Fruit fly (Drosophila melanogaster) whole organism: Measurements from ENCODE around the gene CG31213.
A peak's percentile ranks its signal among the peaks of the same experiment; 100 is the strongest.

Experiments used
- CG8478 ChIP-seq: fragments of >200 bp; optimal IDR thresholded peaks from 2 replicates; lab custom pipeline; 2018; ENCODE audit warnings: inconsistent platforms
- Dll ChIP-seq: fragments of >200 bp; optimal IDR thresholded peaks from 2 replicates; lab custom pipeline; 2017
- EcR ChIP-seq, 2 experiments: fragments of >200 bp; optimal IDR thresholded peaks; 2 replicates each; lab custom pipeline; 2017; ENCODE audit warnings: missing biosample characterization in 2 of 2, missing genetic modification characterization in 2 of 2, missing genetic modification reagents in 2 of 2
- pan ChIP-seq: fragments of >200 bp; optimal IDR thresholded peaks from 2 replicates; lab custom pipeline; 2017
- psq ChIP-seq: fragments of >200 bp; optimal IDR thresholded peaks from 2 replicates; lab custom pipeline; 2017
- usp ChIP-seq: fragments of >200 bp; optimal IDR thresholded peaks from 2 replicates; lab custom pipeline; 2017; ENCODE audit warnings: missing biosample characterization, missing genetic modification characterization, mixed read lengths

CG31213 gene

DNA sequence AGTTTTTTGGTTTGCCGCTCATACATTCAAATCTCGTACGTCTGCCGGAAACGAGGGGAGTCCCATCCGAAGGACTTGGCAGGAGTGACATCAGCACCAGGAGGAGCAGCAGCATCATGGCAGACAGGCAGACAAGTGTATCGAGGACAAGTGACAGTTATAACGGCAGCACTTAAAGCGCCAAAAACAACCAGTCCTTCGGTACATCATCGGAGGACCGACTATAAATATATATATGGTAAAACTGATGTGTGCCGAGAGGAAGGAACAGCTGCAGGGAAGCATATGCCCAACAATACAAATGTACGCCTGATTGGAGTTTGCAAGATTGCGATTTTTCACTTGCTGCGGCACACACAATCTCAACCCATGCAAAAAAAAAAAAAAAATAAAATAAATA lies 4.0 kb upstream of the CG31213 start:
- TF ChIP-seq Dll (lab: Kevin White, UChicago) = no peak
- no peak for TF ChIP-seq psq (lab: Kevin White, UChicago)
- TF ChIP-seq usp (GFP tag; lab: Kevin White, UChicago) = no peak
- no peak for TF ChIP-seq pan (lab: Kevin White, UChicago)
- no peak for TF ChIP-seq CG8478 (lab: Kevin White, UChicago)
- no peak for TF ChIP-seq EcR (GFP tag; optimal IDR thresholded peaks at IDR 0.05; lab: Kevin White, UChicago)

DNA sequence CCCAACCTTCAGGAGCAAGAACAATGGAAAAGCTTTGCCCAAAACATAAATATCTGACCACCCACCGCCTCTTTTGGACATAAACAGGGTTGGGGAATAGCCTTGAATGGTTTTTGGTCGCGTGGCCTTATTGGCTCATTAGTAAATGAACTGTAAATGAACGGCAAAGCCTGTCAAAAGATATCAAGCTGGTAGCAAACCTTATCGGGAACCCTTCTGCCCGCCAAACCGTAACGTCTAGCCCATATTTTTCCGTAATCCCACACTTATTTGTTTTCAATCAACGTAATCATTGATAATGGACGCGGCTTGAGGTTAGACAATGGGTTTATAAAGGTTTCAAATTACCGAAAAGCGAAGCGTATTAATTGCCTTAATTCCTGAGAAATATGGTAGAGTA lies 12.7 kb downstream of the CG31213 start:
- TF ChIP-seq EcR (GFP tag; optimal IDR thresholded peaks at IDR 0.05; lab: Kevin White, UChicago) (no peak), usp (GFP tag; lab: Kevin White, UChicago) (no peak), Dll (lab: Kevin White, UChicago) (no peak), pan (lab: Kevin White, UChicago) (no peak), psq (lab: Kevin White, UChicago) (no peak)

DNA sequence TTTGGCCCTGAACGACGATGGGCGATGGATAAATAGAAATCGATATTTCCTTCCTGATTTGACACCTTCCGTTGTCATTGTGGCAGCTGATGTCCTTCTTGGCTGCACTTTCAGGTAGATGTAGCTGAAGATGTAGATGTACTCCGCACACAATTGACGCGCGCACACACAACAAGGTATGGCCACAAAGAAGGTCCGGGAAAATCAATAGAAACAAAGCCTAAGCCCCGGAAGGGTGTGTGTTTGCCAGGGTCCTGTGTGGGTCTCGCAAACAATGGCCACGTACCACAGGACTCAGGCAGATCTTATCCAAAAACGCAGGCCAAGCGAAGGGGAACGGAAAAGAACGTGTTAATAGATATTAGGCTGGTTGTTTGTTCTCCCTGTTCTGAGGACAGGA lies 22.7 kb downstream of the CG31213 start:
- TF ChIP-seq Dll (lab: Kevin White, UChicago) (no peak), EcR (GFP tag; optimal IDR thresholded peaks at IDR 0.05; lab: Kevin White, UChicago) (no peak), usp (GFP tag; lab: Kevin White, UChicago) (no peak), pan (lab: Kevin White, UChicago) (no peak), CG8478 (lab: Kevin White, UChicago) (no peak), psq (lab: Kevin White, UChicago) (no peak)

DNA sequence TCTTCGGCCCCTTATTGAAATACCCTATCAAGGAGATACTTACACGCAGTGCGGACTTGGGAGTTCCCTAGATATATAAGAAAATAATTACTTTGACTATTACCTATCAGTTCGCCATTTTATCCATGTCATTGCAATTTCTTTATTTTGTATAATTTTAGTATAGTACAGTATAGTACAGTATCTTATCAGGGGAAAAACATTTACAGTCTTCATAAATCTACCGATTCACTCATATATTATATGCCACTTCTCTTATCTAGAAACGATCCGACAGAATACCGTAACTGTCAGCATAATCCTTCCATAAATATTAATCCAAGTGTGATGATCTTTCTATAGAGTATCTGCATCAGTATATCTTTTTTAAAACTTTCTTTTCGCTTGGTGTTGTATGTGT lies 23.7 kb downstream of the CG31213 start:
- TF ChIP-seq usp (GFP tag; lab: Kevin White, UChicago) (no peak), psq (lab: Kevin White, UChicago) (no peak), Dll (lab: Kevin White, UChicago) (no peak), EcR (GFP tag; optimal IDR thresholded peaks at IDR 0.05; lab: Kevin White, UChicago) (no peak), pan (lab: Kevin White, UChicago) (no peak), CG8478 (lab: Kevin White, UChicago) (no peak)

DNA sequence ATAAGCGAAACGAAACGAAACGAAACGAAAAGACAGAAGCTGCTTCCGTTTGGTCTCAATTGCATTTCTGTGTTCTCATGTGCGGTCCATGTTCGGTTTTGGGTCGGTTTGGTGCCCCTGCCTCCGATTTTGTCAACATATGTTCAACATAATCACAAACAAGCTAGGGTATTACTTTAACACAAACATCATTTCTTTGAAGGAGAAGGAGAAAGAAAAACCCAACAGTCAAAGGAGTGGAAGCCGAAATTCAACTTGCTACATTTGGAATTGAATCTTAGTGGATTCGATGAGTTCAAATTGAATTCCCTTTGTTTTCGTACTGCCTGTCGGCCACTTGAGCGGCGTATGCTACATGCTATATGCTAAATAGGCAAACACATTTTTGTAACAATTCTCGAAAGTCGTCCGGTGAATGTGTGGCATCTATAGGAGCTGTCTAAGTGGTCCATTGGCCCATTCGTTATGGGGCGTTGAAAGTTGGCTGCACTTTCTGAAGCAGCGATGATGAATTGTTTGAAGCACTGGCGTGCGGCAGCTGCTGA lies 24.9 kb downstream of the CG31213 start:
- TF ChIP-seq psq (lab: Kevin White, UChicago) (no peak), usp (GFP tag; lab: Kevin White, UChicago) (no peak), EcR (GFP tag; optimal IDR thresholded peaks at IDR 0.05; lab: Kevin White, UChicago) (no peak), Dll (lab: Kevin White, UChicago) (no peak), CG8478 (lab: Kevin White, UChicago) (no peak), pan (lab: Kevin White, UChicago) (no peak)

DNA sequence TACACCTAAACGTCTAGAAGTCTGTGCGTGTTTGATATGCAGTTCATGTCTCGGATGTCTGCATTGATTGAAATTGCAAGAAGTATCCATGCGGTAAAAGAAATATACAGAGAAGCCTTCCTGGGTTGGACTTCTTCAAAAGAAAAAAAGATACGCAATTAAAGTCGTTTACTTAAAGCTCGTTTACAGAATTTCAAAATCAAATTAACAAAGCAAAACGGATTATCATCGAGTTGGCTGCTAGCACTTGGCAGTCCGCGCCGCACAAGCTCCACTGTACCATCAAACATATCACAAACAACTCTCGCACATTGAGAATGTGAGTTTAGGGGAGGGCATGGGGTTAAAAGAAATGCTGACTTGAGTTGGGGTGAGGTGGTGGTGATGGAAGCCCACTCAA lies 25.7 kb downstream of the CG31213 start:
- no peak for TF ChIP-seq EcR (GFP tag; optimal IDR thresholded peaks at IDR 0.05; lab: Kevin White, UChicago)
- no peak for TF ChIP-seq Dll (lab: Kevin White, UChicago)
- no peak for TF ChIP-seq usp (GFP tag; lab: Kevin White, UChicago)
- TF ChIP-seq psq (lab: Kevin White, UChicago) = no peak
- no peak for TF ChIP-seq pan (lab: Kevin White, UChicago)
- TF ChIP-seq CG8478 (lab: Kevin White, UChicago) = no peak

DNA sequence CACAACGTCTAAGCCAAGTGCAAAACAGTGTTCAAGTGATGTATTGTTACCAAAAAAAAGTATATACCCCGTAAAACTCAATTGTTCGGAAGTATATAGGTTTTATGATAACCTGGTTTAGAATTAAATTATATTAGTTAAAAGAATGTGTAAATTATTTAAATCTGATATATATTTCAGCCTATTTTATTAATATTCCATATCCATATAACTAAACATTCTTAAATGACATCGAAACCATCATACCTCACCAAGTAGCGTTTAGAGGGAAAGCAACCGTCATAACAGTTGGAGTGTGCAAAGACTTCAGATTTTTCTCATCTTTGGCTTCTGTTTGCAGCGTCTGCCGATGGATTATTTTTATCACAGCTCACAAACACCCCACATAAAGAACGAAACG lies 26.8 kb downstream of the CG31213 start:
- TF ChIP-seq psq (lab: Kevin White, UChicago) (no peak), EcR (GFP tag; optimal IDR thresholded peaks at IDR 0.05; lab: Kevin White, UChicago) (no peak), CG8478 (lab: Kevin White, UChicago) (no peak), pan (lab: Kevin White, UChicago) (peak; percentile 76), usp (GFP tag; lab: Kevin White, UChicago) (no peak), Dll (lab: Kevin White, UChicago) (no peak)

DNA sequence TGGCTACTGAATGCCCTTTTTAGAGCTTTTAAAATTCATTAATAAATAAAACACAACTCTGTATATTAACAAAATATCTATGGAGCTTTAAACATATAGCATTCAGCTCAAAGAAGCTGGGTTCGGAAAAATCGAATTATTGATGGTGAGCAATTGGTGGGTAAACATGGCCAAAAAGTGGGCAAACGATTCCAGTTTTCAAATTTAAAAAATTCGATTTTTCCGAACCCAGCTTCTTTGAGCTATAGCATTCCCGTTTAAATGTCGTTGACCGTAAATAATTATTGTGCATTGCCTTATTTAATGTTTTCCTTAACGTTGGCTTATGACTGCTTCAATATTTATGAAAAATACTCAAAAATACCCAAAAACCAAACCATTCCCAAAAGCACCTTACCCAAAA lies 28.9 kb downstream of the CG31213 start:
- TF ChIP-seq pan (lab: Kevin White, UChicago) (no peak), psq (lab: Kevin White, UChicago) (no peak), usp (GFP tag; lab: Kevin White, UChicago) (no peak), Dll (lab: Kevin White, UChicago) (no peak), CG8478 (lab: Kevin White, UChicago) (no peak), EcR (GFP tag; optimal IDR thresholded peaks at IDR 0.05; lab: Kevin White, UChicago) (no peak)

DNA sequence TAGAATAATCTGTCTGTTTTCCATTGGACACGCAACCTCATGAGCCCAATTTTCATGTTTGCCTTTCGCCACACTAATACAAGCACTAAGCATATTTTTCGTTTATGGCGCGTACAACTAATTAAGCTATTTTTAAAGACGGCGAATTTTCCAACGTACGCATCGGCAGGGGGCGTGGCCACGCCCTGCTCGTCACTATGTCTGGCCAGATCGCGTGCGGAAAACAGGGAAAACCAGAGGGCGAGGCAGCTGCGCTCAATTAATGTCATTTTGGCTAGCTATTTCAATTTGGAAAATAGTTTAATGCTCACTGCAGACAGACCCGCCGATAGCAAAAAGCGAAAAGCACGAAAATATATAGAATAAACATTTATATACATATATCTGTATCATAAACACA lies 32.0 kb downstream of the CG31213 start:
- TF ChIP-seq psq (lab: Kevin White, UChicago) (no peak), EcR (GFP tag; optimal IDR thresholded peaks at IDR 0.05; lab: Kevin White, UChicago) (no peak), pan (lab: Kevin White, UChicago) (no peak), usp (GFP tag; lab: Kevin White, UChicago) (no peak), CG8478 (lab: Kevin White, UChicago) (no peak), Dll (lab: Kevin White, UChicago) (no peak)

DNA sequence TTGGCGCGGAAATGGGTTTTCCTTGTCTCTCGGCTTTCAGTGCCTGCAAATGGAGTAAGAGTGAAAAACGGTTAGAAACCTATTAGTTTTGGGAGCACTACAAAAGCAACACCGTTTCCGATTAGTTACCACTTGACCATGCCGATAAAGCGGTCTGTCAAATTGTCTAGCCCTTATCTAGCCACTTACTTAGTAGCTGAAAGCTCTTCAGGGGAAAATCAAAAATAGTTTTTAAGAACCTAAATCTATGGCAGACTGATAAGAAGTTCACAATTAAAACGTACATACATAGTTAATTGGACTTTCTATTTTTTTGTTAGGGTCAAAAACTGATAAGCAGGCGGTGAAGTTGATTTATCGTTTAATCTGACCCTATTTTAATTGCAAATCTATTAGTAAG lies 33.9 kb downstream of the CG31213 start:
- TF ChIP-seq psq (lab: Kevin White, UChicago) (no peak), pan (lab: Kevin White, UChicago) (no peak), Dll (lab: Kevin White, UChicago) (no peak), usp (GFP tag; lab: Kevin White, UChicago) (no peak), EcR (GFP tag; optimal IDR thresholded peaks at IDR 0.05; lab: Kevin White, UChicago) (no peak), CG8478 (lab: Kevin White, UChicago) (no peak)

DNA sequence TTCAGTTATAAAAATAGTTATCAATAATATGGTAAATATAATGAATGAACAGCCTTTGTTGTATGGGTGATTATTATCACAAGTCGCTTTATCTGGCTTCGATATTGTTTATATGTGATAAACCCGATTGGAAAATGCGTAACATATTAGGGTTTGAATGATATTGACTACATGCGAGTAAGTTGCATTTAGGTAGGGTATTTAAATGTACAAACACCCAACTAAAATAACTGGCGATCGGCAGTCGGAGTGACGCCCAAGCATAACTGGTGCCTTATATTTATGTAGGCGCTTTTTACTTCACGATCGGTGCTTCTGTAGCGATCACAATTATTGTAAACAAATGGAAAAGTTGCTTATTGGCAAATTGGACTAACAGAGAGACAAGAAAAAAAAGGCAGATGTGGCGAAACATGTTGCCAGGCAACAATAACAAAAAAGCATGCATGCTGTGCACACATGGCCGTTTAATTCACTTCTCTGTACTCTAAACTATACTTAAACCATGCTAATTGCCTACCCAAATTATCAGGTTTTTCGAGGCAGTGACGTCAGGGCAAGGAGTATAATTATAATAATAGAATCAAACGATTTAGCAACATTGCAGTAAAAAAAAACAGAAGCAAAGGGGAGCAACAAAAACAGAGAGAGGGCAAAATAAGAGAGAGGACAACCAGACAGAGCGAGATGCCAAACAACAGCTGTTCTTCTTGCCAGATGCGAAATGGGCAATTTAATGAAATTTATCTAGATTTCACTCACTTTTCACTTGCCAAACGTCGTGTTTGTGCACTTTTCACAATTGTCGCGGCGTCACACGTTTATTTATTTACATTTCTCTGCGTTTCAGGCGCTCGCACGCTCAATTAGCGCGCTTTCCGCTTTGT lies 34.9 kb downstream of the CG31213 start:
- no peak for TF ChIP-seq usp (GFP tag; lab: Kevin White, UChicago)
- TF ChIP-seq EcR (GFP tag; optimal IDR thresholded peaks at IDR 0.05; lab: Kevin White, UChicago) = no peak
- TF ChIP-seq pan (lab: Kevin White, UChicago) = no peak
- TF ChIP-seq psq (lab: Kevin White, UChicago) = no peak
- TF ChIP-seq CG8478 (lab: Kevin White, UChicago) = no peak
- TF ChIP-seq Dll (lab: Kevin White, UChicago) = no peak
